Worm (Caenorhabditis elegans) whole organism, L4 larva: ENCODE measurements around the gene fbxb-74.

Experiments used
- D1046.2 ChIP-seq: fragments of 200-800 bp; sonication (Bioruptor generic); IDR thresholded peaks from 2 replicates; pipeline ENCODE4 v1.3.6; 2022; ENCODE audit warnings: missing genetic modification characterization, missing compliant biosample characterization
- F26F4.8 ChIP-seq: fragments of 200-800 bp; sonication (Bioruptor generic); conservative IDR thresholded peaks from 2 replicates; pipeline ENCODE4 v1.3.6; 2022; ENCODE audit warnings: missing genetic modification characterization, missing compliant biosample characterization
- ZK546.5 ChIP-seq, 2 experiments: sonication (generic microtip); optimal IDR thresholded peaks; 2 replicates each; lab custom pipeline; 2017; ENCODE audit warnings: missing biosample characterization in 2 of 2, missing genetic modification characterization in 2 of 2
- aly-2 ChIP-seq: sonication (generic microtip); optimal IDR thresholded peaks from 2 replicates; lab custom pipeline; 2018; ENCODE audit warnings: missing biosample characterization, missing genetic modification characterization
- ceh-32 ChIP-seq: sonication (generic microtip); optimal IDR thresholded peaks from 2 replicates; lab custom pipeline; 2016; ENCODE audit warnings: mild to moderate bottlenecking, missing genetic modification characterization, missing compliant biosample characterization; ENCODE audit not compliant: poor library complexity
- ceh-44 ChIP-seq: fragments of 200-800 bp; sonication (Bioruptor generic); IDR thresholded peaks from 2 replicates; pipeline ENCODE4 v1.3.6; 2022; ENCODE audit warnings: missing genetic modification reagents, missing genetic modification characterization, missing compliant biosample characterization
- ceh-62 ChIP-seq: sonication (generic microtip); optimal IDR thresholded peaks from 2 replicates; lab custom pipeline; 2017; ENCODE audit warnings: missing biosample characterization, missing genetic modification characterization
- cey-2 ChIP-seq: sonication (generic microtip); optimal IDR thresholded peaks from 3 replicates; lab custom pipeline; 2017; ENCODE audit warnings: missing genetic modification characterization, mild to moderate bottlenecking, missing compliant biosample characterization, antibody characterized with exemption, borderline replicate concordance; ENCODE audit not compliant: insufficient read depth
- daf-12 ChIP-seq: fragments of 150-350 bp; optimal IDR thresholded peaks from 2 replicates; lab custom pipeline; 2014; ENCODE audit warnings: missing biosample characterization, missing genetic modification reagents, missing genetic modification characterization
- daf-16 ChIP-seq, 3 experiments: sonication (generic microtip); optimal IDR thresholded peaks; 2 replicates each; lab custom pipeline; 2016 to 2017; ENCODE audit warnings: missing genetic modification characterization in 3 of 3, missing genetic modification reagents in 3 of 3, mild to moderate bottlenecking in 2 of 3, missing compliant biosample characterization in 2 of 3, missing biosample characterization in 1 of 3, moderate library complexity in 1 of 3
- dmd-6 ChIP-seq: fragments of 200-800 bp; sonication (Bioruptor generic); IDR thresholded peaks from 2 replicates; pipeline ENCODE4 v1.3.6; 2022; ENCODE audit warnings: missing genetic modification reagents, missing genetic modification characterization, missing compliant biosample characterization
- dmd-8 ChIP-seq: fragments of 200-800 bp; sonication (Bioruptor generic); IDR thresholded peaks from 2 replicates; pipeline ENCODE4 v1.3.6; 2022; ENCODE audit warnings: missing genetic modification characterization, missing compliant biosample characterization
- dmd-9 ChIP-seq: fragments of 200-800 bp; sonication (Bioruptor generic); IDR thresholded peaks from 2 replicates; pipeline ENCODE4 v1.3.6; 2022; ENCODE audit warnings: missing genetic modification reagents, missing genetic modification characterization, missing compliant biosample characterization
- duxl-1 ChIP-seq: sonication (generic microtip); optimal IDR thresholded peaks from 2 replicates; lab custom pipeline; 2016; ENCODE audit warnings: mild to moderate bottlenecking, missing genetic modification characterization, moderate library complexity, missing compliant biosample characterization; ENCODE audit not compliant: poor library complexity
- dve-1 ChIP-seq: sonication (generic microtip); optimal IDR thresholded peaks from 2 replicates; lab custom pipeline; 2017; ENCODE audit warnings: antibody characterized with exemption, mild to moderate bottlenecking, missing genetic modification characterization, missing compliant biosample characterization; ENCODE audit not compliant: insufficient read depth
- fkh-10 ChIP-seq: fragments of 150-350 bp; optimal IDR thresholded peaks from 2 replicates; lab custom pipeline; 2014; ENCODE audit warnings: missing biosample characterization, missing genetic modification reagents, missing genetic modification characterization
- fos-1 ChIP-seq: fragments of 150-350 bp; optimal IDR thresholded peaks from 2 replicates; lab custom pipeline; 2014; ENCODE audit warnings: missing biosample characterization, missing genetic modification characterization
- hif-1 ChIP-seq, 2 experiments: sonication (generic microtip); optimal IDR thresholded peaks; 2 replicates each; lab custom pipeline; 2016 to 2017; ENCODE audit warnings: missing compliant biosample characterization in 2 of 2, missing genetic modification characterization in 2 of 2, missing genetic modification reagents in 2 of 2, missing genotype in 2 of 2, mild to moderate bottlenecking in 1 of 2
- hlh-11 ChIP-seq: fragments of 200-800 bp; sonication (Bioruptor generic); optimal IDR thresholded peaks from 2 replicates; lab custom pipeline; 2018; ENCODE audit warnings: mild to moderate bottlenecking, missing genetic modification characterization, missing compliant biosample characterization
- hlh-30 ChIP-seq: sonication (generic microtip); optimal IDR thresholded peaks from 2 replicates; lab custom pipeline; 2017; ENCODE audit warnings: antibody characterized with exemption, mild to moderate bottlenecking, missing genetic modification characterization, missing compliant biosample characterization; ENCODE audit not compliant: insufficient read depth
- hmg-1.1 ChIP-seq: fragments of 200-800 bp; sonication (Bioruptor generic); IDR thresholded peaks from 2 replicates; pipeline ENCODE4 v1.3.6; 2022; ENCODE audit warnings: missing genetic modification reagents, missing genetic modification characterization, missing compliant biosample characterization
- jun-1 ChIP-seq: fragments of 150-350 bp; optimal IDR thresholded peaks from 2 replicates; lab custom pipeline; 2014; ENCODE audit warnings: missing biosample characterization, missing genetic modification reagents, missing genetic modification characterization
- lin-15B ChIP-seq: fragments of 150-350 bp; sonication (generic microtip); optimal IDR thresholded peaks from 3 replicates; lab custom pipeline; 2014; ENCODE audit warnings: missing biosample characterization, missing genetic modification characterization
- lin-29 ChIP-seq: fragments of 200-800 bp; sonication (Bioruptor generic); IDR thresholded peaks from 2 replicates; pipeline ENCODE4 v1.3.6; 2022; ENCODE audit warnings: missing genetic modification reagents, missing genetic modification characterization, missing compliant biosample characterization
- lin-38 ChIP-seq: fragments of 200-800 bp; sonication (Bioruptor generic); IDR thresholded peaks from 2 replicates; pipeline ENCODE4 v1.3.6; 2022; ENCODE audit warnings: missing genetic modification reagents, missing genetic modification characterization, missing compliant biosample characterization
- lsy-2 ChIP-seq, 2 experiments: fragments of 150-350 bp in 1 of 2; sonication (generic microtip) in 1 of 2; optimal IDR thresholded peaks; 2 replicates each; lab custom pipeline; 2014 to 2017; ENCODE audit warnings: missing biosample characterization in 2 of 2, missing genetic modification characterization in 2 of 2
- madf-5 ChIP-seq, 2 experiments: fragments of 200-800 bp; sonication (Bioruptor generic); IDR thresholded peaks; 2 replicates each; pipeline ENCODE4 v1.3.6; 2022; ENCODE audit warnings: missing compliant biosample characterization in 2 of 2, missing genetic modification characterization in 2 of 2
- mes-2 ChIP-seq: sonication (generic microtip); optimal IDR thresholded peaks from 2 replicates; lab custom pipeline; 2016; ENCODE audit warnings: missing genotype, mild to moderate bottlenecking, missing genetic modification characterization, missing compliant biosample characterization; ENCODE audit not compliant: poor library complexity, severe bottlenecking
- mxl-2 ChIP-seq: fragments of 200-800 bp; sonication (Bioruptor generic); conservative IDR thresholded peaks from 2 replicates; pipeline ENCODE4 v1.3.6; 2022; ENCODE audit warnings: missing genetic modification reagents, missing genetic modification characterization, missing compliant biosample characterization
- mxl-3 ChIP-seq: fragments of 200-800 bp; sonication (Bioruptor generic); optimal IDR thresholded peaks from 2 replicates; lab custom pipeline; 2018; ENCODE audit warnings: mild to moderate bottlenecking, missing genetic modification characterization, missing compliant biosample characterization
- nhr-102 ChIP-seq: sonication (generic microtip); optimal IDR thresholded peaks from 2 replicates; lab custom pipeline; 2016; ENCODE audit warnings: mild to moderate bottlenecking, missing genetic modification characterization, moderate library complexity, missing compliant biosample characterization
- nhr-11 ChIP-seq: fragments of 150-350 bp; optimal IDR thresholded peaks from 2 replicates; lab custom pipeline; 2014; ENCODE audit warnings: missing biosample characterization, missing genetic modification characterization
- nhr-111 ChIP-seq: fragments of 200-800 bp; sonication (Bioruptor generic); optimal IDR thresholded peaks from 2 replicates; lab custom pipeline; 2018; ENCODE audit warnings: mild to moderate bottlenecking, missing genetic modification characterization, missing compliant biosample characterization
- nhr-28 ChIP-seq: fragments of 150-350 bp; optimal IDR thresholded peaks from 2 replicates; lab custom pipeline; 2014; ENCODE audit warnings: missing biosample characterization, missing genetic modification characterization
- nhr-6 ChIP-seq: fragments of 150-350 bp; optimal IDR thresholded peaks from 2 replicates; lab custom pipeline; 2014; ENCODE audit warnings: missing biosample characterization, missing genetic modification characterization
- nhr-76 ChIP-seq: fragments of 150-350 bp; optimal IDR thresholded peaks from 2 replicates; lab custom pipeline; 2014; ENCODE audit warnings: missing biosample characterization, missing genetic modification characterization
- pqm-1 ChIP-seq: sonication (generic microtip); optimal IDR thresholded peaks from 2 replicates; lab custom pipeline; 2017; ENCODE audit warnings: missing biosample characterization, missing genetic modification characterization
- rbr-2 ChIP-seq: sonication (generic microtip); optimal IDR thresholded peaks from 2 replicates; lab custom pipeline; 2016; ENCODE audit warnings: missing genotype, missing genetic modification characterization, missing compliant biosample characterization
- saeg-2 ChIP-seq: fragments of 200-800 bp; sonication (Bioruptor generic); IDR thresholded peaks from 2 replicates; pipeline ENCODE4 v1.3.6; 2022; ENCODE audit warnings: missing genetic modification reagents, missing genetic modification characterization, missing compliant biosample characterization
- sdz-12 ChIP-seq: fragments of 200-800 bp; sonication (Bioruptor generic); optimal IDR thresholded peaks from 2 replicates; lab custom pipeline; 2018; ENCODE audit warnings: mild to moderate bottlenecking, missing genetic modification characterization, missing compliant biosample characterization
- spr-3 ChIP-seq: fragments of 200-800 bp; sonication (Bioruptor generic); optimal IDR thresholded peaks from 2 replicates; lab custom pipeline; 2018; ENCODE audit warnings: mild to moderate bottlenecking, missing genetic modification characterization, missing compliant biosample characterization
- unc-130 ChIP-seq: sonication (generic microtip); optimal IDR thresholded peaks from 2 replicates; lab custom pipeline; 2016; ENCODE audit warnings: missing genetic modification reagents, missing genetic modification characterization, missing compliant biosample characterization
- vab-7 ChIP-seq: fragments of 200-800 bp; sonication (Bioruptor generic); IDR thresholded peaks from 2 replicates; pipeline ENCODE4 v1.3.6; 2022; ENCODE audit warnings: missing genetic modification reagents, missing genetic modification characterization, missing compliant biosample characterization
- zag-1 ChIP-seq: fragments of 150-350 bp; optimal IDR thresholded peaks from 2 replicates; lab custom pipeline; 2014; ENCODE audit warnings: missing biosample characterization, missing genetic modification characterization
- ztf-7 ChIP-seq: fragments of 150-350 bp; optimal IDR thresholded peaks from 2 replicates; lab custom pipeline; 2014; ENCODE audit warnings: missing biosample characterization, missing genetic modification characterization

Gene fbxb-74

DNA sequence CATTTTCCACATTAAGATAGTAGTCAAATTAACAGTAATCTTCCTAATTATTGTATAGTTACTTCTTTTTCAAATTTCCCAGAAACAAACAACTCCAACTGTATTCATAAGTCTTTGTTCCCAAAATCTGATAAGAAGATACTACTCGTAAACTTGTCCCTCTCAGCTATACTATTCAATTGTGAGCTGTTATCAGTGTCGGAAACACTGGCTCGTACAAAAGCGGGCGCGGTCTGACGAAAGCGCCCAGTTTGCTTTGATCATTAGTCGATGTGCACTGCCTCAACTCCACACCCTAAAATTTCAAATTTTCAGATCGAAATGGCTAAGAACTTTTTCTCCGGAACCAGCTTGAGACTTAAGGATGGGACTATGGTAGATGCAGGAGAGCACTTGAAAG, 47.6 kb upstream of the fbxb-74 start, which contains the start of gene trx-3 (continued):
- no peak for TF ChIP-seq hlh-30 (tag; lab: Kevin White, UChicago)
- TF ChIP-seq vab-7 (GFP tag; lab: Robert Waterston, UW), result no peak
- no peak for TF ChIP-seq nhr-11 (tag; lab: Kevin White, UChicago)
- no peak for TF ChIP-seq dmd-8 (GFP tag; lab: Robert Waterston, UW)
- TF ChIP-seq dve-1 (tag; lab: Kevin White, UChicago), result peak; percentile 51
- TF ChIP-seq ZK546.5 (tag; optimal IDR thresholded peaks at IDR 0.05; lab: Kevin White, UChicago), result no peak
- TF ChIP-seq spr-3, result no peak
- no peak for TF ChIP-seq daf-12 (tag; lab: Kevin White, UChicago)
- TF ChIP-seq ceh-44, result no peak
- TF ChIP-seq hmg-1.1 (GFP tag; lab: Robert Waterston, UW), result no peak
- no peak for TF ChIP-seq lin-29 (GFP tag; lab: Robert Waterston, UW)
- no peak for TF ChIP-seq lin-38 (GFP tag; lab: Robert Waterston, UW)
- peak; percentile 75 for TF ChIP-seq pqm-1 (tag; lab: Kevin White, UChicago)
- TF ChIP-seq nhr-28, result peak; percentile 62
- TF ChIP-seq nhr-102 (tag; lab: Kevin White, UChicago), result no peak

DNA sequence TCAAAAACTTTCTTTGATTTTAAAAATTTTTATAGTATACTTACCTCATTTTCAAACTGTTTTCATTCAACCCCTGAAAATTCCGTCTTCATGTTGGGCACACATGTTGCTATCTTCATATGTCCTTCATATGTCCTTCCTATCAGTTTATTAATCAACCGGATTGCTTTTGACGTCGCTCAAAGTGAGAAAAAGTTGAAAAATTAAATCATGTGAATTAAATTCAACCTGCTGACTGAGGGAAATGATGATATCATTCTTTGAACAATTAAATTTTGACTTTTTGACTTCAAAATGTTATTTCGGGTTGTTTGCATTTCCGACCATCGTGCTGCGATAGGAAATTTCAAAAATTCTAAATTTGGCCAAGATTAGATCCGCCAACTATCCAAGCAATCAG, 45.5 kb upstream of the fbxb-74 start:
- TF ChIP-seq D1046.2 (GFP tag; lab: Robert Waterston, UW), result no peak
- no peak for TF ChIP-seq dmd-9
- no peak for TF ChIP-seq madf-5 (GFP tag; IDR thresholded peaks at IDR 0.05; lab: Robert Waterston, UW)
- no peak for TF ChIP-seq fkh-10 (GFP tag; lab: Kevin White, UChicago)
- TF ChIP-seq pqm-1 (tag; lab: Kevin White, UChicago), result peak; percentile 70
- no peak for TF ChIP-seq ceh-62 (tag; lab: Kevin White, UChicago)
- TF ChIP-seq unc-130 (GFP tag; lab: Kevin White, UChicago), result no peak
- TF ChIP-seq dmd-6, result peak; percentile 68
- no peak for TF ChIP-seq vab-7 (GFP tag; lab: Robert Waterston, UW)
- TF ChIP-seq F26F4.8 (GFP tag; lab: Robert Waterston, UW), result no peak
- no peak for TF ChIP-seq daf-16 (GFP tag; optimal IDR thresholded peaks at IDR 0.05; lab: Kevin White, UChicago)
- TF ChIP-seq daf-16 (tag; optimal IDR thresholded peaks at IDR 0.05; lab: Kevin White, UChicago), result no peak
- TF ChIP-seq rbr-2 (tag; lab: Kevin White, UChicago), result no peak
- no peak for TF ChIP-seq duxl-1 (tag; lab: Kevin White, UChicago)
- peak; percentile 45 for TF ChIP-seq dve-1 (tag; lab: Kevin White, UChicago)
- no peak for TF ChIP-seq hif-1 (tag; optimal IDR thresholded peaks at IDR 0.05; lab: Kevin White, UChicago)
- TF ChIP-seq ZK546.5 (tag; optimal IDR thresholded peaks at IDR 0.05; lab: Kevin White, UChicago), result no peak
- no peak for TF ChIP-seq nhr-28
- no peak for TF ChIP-seq mes-2 (tag; lab: Kevin White, UChicago)
- TF ChIP-seq lin-15B, result no peak
- TF ChIP-seq zag-1 (tag; lab: Kevin White, UChicago), result no peak
- no peak for TF ChIP-seq nhr-111 (GFP tag; lab: Kevin White, UChicago)
- TF ChIP-seq sdz-12 (GFP tag; lab: Kevin White, UChicago), result no peak
- peak; percentile 42 for TF ChIP-seq hlh-30 (tag; lab: Kevin White, UChicago)
- no peak for TF ChIP-seq hlh-11 (tag; lab: Kevin White, UChicago)
- TF ChIP-seq jun-1 (tag; lab: Kevin White, UChicago), result no peak
- no peak for TF ChIP-seq fos-1 (tag; lab: Kevin White, UChicago)

DNA sequence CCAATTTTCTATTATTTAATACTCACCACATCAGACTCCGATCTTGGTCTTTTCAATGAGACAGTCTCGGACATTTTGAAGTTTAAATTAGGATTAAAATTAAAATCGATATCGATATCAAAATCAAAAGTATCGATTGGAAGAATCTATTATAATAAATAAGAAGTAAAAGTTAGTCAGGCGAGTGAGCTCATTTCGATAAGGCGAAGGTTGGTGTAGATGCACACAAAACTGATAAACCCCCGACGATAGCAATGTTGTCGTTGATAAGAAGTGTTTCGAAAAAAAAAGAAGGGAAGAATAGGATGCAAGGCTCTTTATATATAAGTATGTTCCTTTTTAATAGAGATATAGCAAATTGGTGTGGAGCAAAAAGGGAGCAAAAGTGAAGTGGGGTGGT, 43.4 kb upstream of the fbxb-74 start, which contains the start of gene M01H9.4:
TSS of gene M01H9.4 (minus strand) at position 379 of the 400 bp plus-strand sequence.
- no peak for TF ChIP-seq nhr-6 (tag; lab: Kevin White, UChicago)
- peak; percentile 26 for TF ChIP-seq hlh-30 (tag; lab: Kevin White, UChicago)
- no peak for TF ChIP-seq dmd-8 (GFP tag; lab: Robert Waterston, UW)
- TF ChIP-seq fos-1 (tag; lab: Kevin White, UChicago), result no peak
- no peak for TF ChIP-seq ceh-32
- peak in 1 of 2 experiments; percentile 28 for TF ChIP-seq lsy-2 (tag; optimal IDR thresholded peaks at IDR 0.05; lab: Kevin White, UChicago)
- TF ChIP-seq daf-16 (GFP tag; optimal IDR thresholded peaks at IDR 0.05; lab: Kevin White, UChicago), result no peak
- TF ChIP-seq daf-16 (tag; optimal IDR thresholded peaks at IDR 0.05; lab: Kevin White, UChicago), result peak; percentile 94
- TF ChIP-seq hlh-11 (tag; lab: Kevin White, UChicago), result peak; percentile 67
- no peak for TF ChIP-seq mxl-2 (GFP tag; lab: Robert Waterston, UW)
- no peak for TF ChIP-seq cey-2
- peak; percentile 93 for TF ChIP-seq nhr-28
- no peak for TF ChIP-seq spr-3
- no peak for TF ChIP-seq nhr-76
- TF ChIP-seq saeg-2 (GFP tag; lab: Robert Waterston, UW), result no peak
- no peak for TF ChIP-seq ztf-7 (tag; lab: Kevin White, UChicago)
- TF ChIP-seq mxl-3 (GFP tag; lab: Kevin White, UChicago), result peak; percentile 4
- TF ChIP-seq aly-2 (tag; lab: Kevin White, UChicago), result no peak
- peak; percentile 89 for TF ChIP-seq dve-1 (tag; lab: Kevin White, UChicago)
- TF ChIP-seq unc-130 (GFP tag; lab: Kevin White, UChicago), result no peak
